Fruit fly (Drosophila melanogaster) whole organism, embryonic: Measurements from ENCODE around the gene kud.

Experiments used
- Abd-B ChIP-seq: fragments of 200-800 bp; sonication (Bioruptor generic); optimal IDR thresholded peaks from 2 replicates; lab custom pipeline; 2018; ENCODE audit warnings: missing biosample characterization, mild to moderate bottlenecking, missing genetic modification characterization, moderate library complexity
- Ada2b ChIP-seq: fragments of 200-800 bp; sonication (Bioruptor generic); IDR thresholded peaks from 2 replicates; pipeline ENCODE4 v1.3.6; 2022; ENCODE audit warnings: missing biosample characterization, missing genetic modification characterization
- Bgb ChIP-seq: fragments of 200-800 bp; sonication (Bioruptor generic); IDR thresholded peaks from 2 replicates; pipeline ENCODE4 v1.3.6; 2022; ENCODE audit warnings: missing biosample characterization, missing genetic modification characterization; ENCODE audit not compliant: partially characterized antibody
- CG10366 ChIP-seq: fragments of 200-800 bp; sonication (Bioruptor generic); IDR thresholded peaks from 2 replicates; pipeline ENCODE4 v1.3.6; 2022; ENCODE audit warnings: missing biosample characterization, missing genetic modification characterization
- CG10431 ChIP-seq: fragments of 200-800 bp; sonication (Bioruptor generic); optimal IDR thresholded peaks from 3 replicates; lab custom pipeline; 2018; ENCODE audit warnings: missing biosample characterization, mild to moderate bottlenecking, missing genetic modification characterization
- CG13287 ChIP-seq: fragments of 200-800 bp; sonication (Bioruptor generic); IDR thresholded peaks from 2 replicates; pipeline ENCODE4 v1.3.6; 2022; ENCODE audit warnings: missing biosample characterization, missing genetic modification characterization; ENCODE audit not compliant: partially characterized antibody
- CG15479 ChIP-seq: fragments of 200-800 bp; sonication (Bioruptor generic); optimal IDR thresholded peaks from 3 replicates; lab custom pipeline; 2019; ENCODE audit warnings: missing biosample characterization, mild to moderate bottlenecking, missing genetic modification characterization, moderate library complexity
- CG1647 ChIP-seq: fragments of 200-800 bp; sonication (Bioruptor generic); optimal IDR thresholded peaks from 3 replicates; lab custom pipeline; 2016; ENCODE audit warnings: missing biosample characterization, missing genetic modification characterization
- CG17359 ChIP-seq: fragments of 200-800 bp; sonication (Bioruptor generic); optimal IDR thresholded peaks from 3 replicates; lab custom pipeline; 2018; ENCODE audit warnings: missing biosample characterization, mild to moderate bottlenecking, missing genetic modification characterization, moderate library complexity
- CG18619 ChIP-seq: fragments of 200-800 bp; sonication (Bioruptor generic); optimal IDR thresholded peaks from 3 replicates; lab custom pipeline; 2017; ENCODE audit warnings: missing biosample characterization, mild to moderate bottlenecking, missing genetic modification characterization
- CG2199 ChIP-seq: fragments of 200-800 bp; sonication (Bioruptor generic); IDR thresholded peaks from 3 replicates; pipeline ENCODE4 v1.3.6; 2022; ENCODE audit warnings: missing biosample characterization, missing genetic modification characterization
- CG33213 ChIP-seq: fragments of 200-800 bp; sonication (Bioruptor generic); optimal IDR thresholded peaks from 3 replicates; lab custom pipeline; 2016; ENCODE audit warnings: missing biosample characterization, missing genetic modification characterization
- CG4820 ChIP-seq: fragments of 200-800 bp; sonication (Bioruptor generic); optimal IDR thresholded peaks from 3 replicates; lab custom pipeline; 2016; ENCODE audit warnings: missing biosample characterization, missing genetic modification characterization
- CG6689 ChIP-seq: fragments of 200-800 bp; sonication (Bioruptor generic); IDR thresholded peaks from 2 replicates; pipeline ENCODE4 v1.3.6; 2022; ENCODE audit warnings: missing biosample characterization, missing genetic modification characterization
- CG7928 ChIP-seq: fragments of 200-800 bp; sonication (Bioruptor generic); optimal IDR thresholded peaks from 2 replicates; lab custom pipeline; 2017; ENCODE audit warnings: missing biosample characterization, mild to moderate bottlenecking, missing genetic modification characterization
- CG8388 ChIP-seq: fragments of 200-800 bp; sonication (Bioruptor generic); optimal IDR thresholded peaks from 2 replicates; lab custom pipeline; 2019; ENCODE audit warnings: missing biosample characterization, mild to moderate bottlenecking, missing genetic modification characterization, moderate library complexity
- CG9817 ChIP-seq: fragments of 200-800 bp; sonication (Bioruptor generic); optimal IDR thresholded peaks from 2 replicates; lab custom pipeline; 2018; ENCODE audit warnings: missing biosample characterization, mild to moderate bottlenecking, missing genetic modification characterization, moderate library complexity
- CG9876 ChIP-seq: fragments of 200-800 bp; sonication (Bioruptor generic); optimal IDR thresholded peaks from 2 replicates; lab custom pipeline; 2016; ENCODE audit warnings: missing biosample characterization, missing genetic modification characterization
- CHES-1-like ChIP-seq: fragments of 200-800 bp; sonication (Bioruptor generic); optimal IDR thresholded peaks from 2 replicates; lab custom pipeline; 2016; ENCODE audit warnings: missing biosample characterization, missing genetic modification characterization
- D ChIP-seq, 2 experiments: fragments of 200-800 bp in 1 of 2; fragments of >200 bp in 1 of 2; sonication (Bioruptor generic) in 1 of 2; optimal IDR thresholded peaks; 2 replicates in 1 of 2; 3 replicates in 1 of 2; lab custom pipeline; 2017; ENCODE audit warnings: mild to moderate bottlenecking in 1 of 2, missing biosample characterization in 1 of 2, missing genetic modification characterization in 1 of 2, missing genetic modification reagents in 1 of 2
- Dll ChIP-seq: fragments of 200-800 bp; sonication (Bioruptor generic); IDR thresholded peaks from 4 replicates; pipeline ENCODE4 v1.3.6; 2022; ENCODE audit warnings: missing biosample characterization, missing genetic modification characterization; ENCODE audit not compliant: partially characterized antibody
- Doc3 ChIP-seq: fragments of 200-800 bp; sonication (Bioruptor generic); IDR thresholded peaks from 3 replicates; pipeline ENCODE4 v1.3.6; 2022; ENCODE audit warnings: missing biosample characterization, missing genetic modification characterization; ENCODE audit not compliant: partially characterized antibody
- Ets97D ChIP-seq: fragments of 200-800 bp; sonication (Bioruptor generic); optimal IDR thresholded peaks from 3 replicates; lab custom pipeline; 2016; ENCODE audit warnings: missing biosample characterization, missing genetic modification characterization
- GATAe ChIP-seq: fragments of 200-800 bp; sonication (Bioruptor generic); conservative IDR thresholded peaks from 2 replicates; pipeline ENCODE4 v1.3.6; 2022; ENCODE audit warnings: missing biosample characterization, missing genetic modification characterization
- HLH3B ChIP-seq: fragments of 200-800 bp; sonication (Bioruptor generic); IDR thresholded peaks from 2 replicates; pipeline ENCODE4 v1.3.6; 2022; ENCODE audit warnings: missing biosample characterization, missing genetic modification characterization
- Myb ChIP-seq: fragments of 200-800 bp; sonication (Bioruptor generic); optimal IDR thresholded peaks from 2 replicates; lab custom pipeline; 2016; ENCODE audit warnings: missing biosample characterization, missing genetic modification characterization
- Nf-YA ChIP-seq: fragments of 200-800 bp; sonication (Bioruptor generic); IDR thresholded peaks from 2 replicates; pipeline ENCODE4 v1.3.6; 2022; ENCODE audit warnings: missing biosample characterization, missing genetic modification characterization
- Nf-YB ChIP-seq: fragments of 200-800 bp; sonication (Bioruptor generic); optimal IDR thresholded peaks from 3 replicates; lab custom pipeline; 2019; ENCODE audit warnings: missing biosample characterization, mild to moderate bottlenecking, missing genetic modification characterization, moderate library complexity
- NfI ChIP-seq: fragments of 200-800 bp; sonication (Bioruptor generic); optimal IDR thresholded peaks from 3 replicates; lab custom pipeline; 2018; ENCODE audit warnings: missing biosample characterization, mild to moderate bottlenecking, missing genetic modification characterization, moderate library complexity
- Pdp1 ChIP-seq, 2 experiments: fragments of 200-800 bp; sonication (Bioruptor generic); optimal IDR thresholded peaks; 3 replicates each; lab custom pipeline; 2016; ENCODE audit warnings: missing biosample characterization in 2 of 2, missing genetic modification characterization in 2 of 2, mild to moderate bottlenecking in 1 of 2, moderate library complexity in 1 of 2
- Poxn ChIP-seq: fragments of 200-800 bp; sonication (Bioruptor generic); IDR thresholded peaks from 2 replicates; pipeline ENCODE4 v1.3.6; 2022; ENCODE audit warnings: missing biosample characterization, missing genetic modification characterization
- Ravus ChIP-seq: fragments of 200-800 bp; sonication (Bioruptor generic); IDR thresholded peaks from 2 replicates; pipeline ENCODE4 v1.3.6; 2022; ENCODE audit warnings: missing biosample characterization, missing genetic modification characterization
- amos ChIP-seq: fragments of 200-800 bp; sonication (Bioruptor generic); IDR thresholded peaks from 2 replicates; pipeline ENCODE4 v1.3.6; 2022; ENCODE audit warnings: missing biosample characterization, missing genetic modification characterization; ENCODE audit not compliant: partially characterized antibody
- btn ChIP-seq: fragments of 200-800 bp; sonication (Bioruptor generic); optimal IDR thresholded peaks from 2 replicates; lab custom pipeline; 2016; ENCODE audit warnings: missing biosample characterization, missing genetic modification characterization
- chm ChIP-seq: fragments of 200-800 bp; sonication (Bioruptor generic); IDR thresholded peaks from 2 replicates; pipeline ENCODE4 v1.3.6; 2022; ENCODE audit warnings: missing biosample characterization, missing genetic modification characterization
- croc ChIP-seq: fragments of 200-800 bp; sonication (Bioruptor generic); conservative IDR thresholded peaks from 3 replicates; pipeline ENCODE4 v1.3.6; 2022; ENCODE audit warnings: missing biosample characterization, missing genetic modification characterization
- danr ChIP-seq: fragments of 200-800 bp; sonication (Bioruptor generic); IDR thresholded peaks from 2 replicates; pipeline ENCODE4 v1.3.6; 2022; ENCODE audit warnings: missing biosample characterization, missing genetic modification characterization
- fd96Cb ChIP-seq: fragments of 200-800 bp; sonication (Bioruptor generic); optimal IDR thresholded peaks from 2 replicates; lab custom pipeline; 2018; ENCODE audit warnings: missing biosample characterization, mild to moderate bottlenecking, missing genetic modification characterization, moderate library complexity
- fru ChIP-seq: fragments of >200 bp; optimal IDR thresholded peaks from 2 replicates; lab custom pipeline; 2017
- grn ChIP-seq: fragments of 200-800 bp; sonication (Bioruptor generic); optimal IDR thresholded peaks from 3 replicates; lab custom pipeline; 2017; ENCODE audit warnings: missing biosample characterization, missing genetic modification characterization
- gsb ChIP-seq: fragments of 200-800 bp; sonication (Bioruptor generic); IDR thresholded peaks from 2 replicates; pipeline ENCODE4 v1.3.6; 2022; ENCODE audit warnings: missing biosample characterization, missing genetic modification characterization
- hbn ChIP-seq: fragments of 200-800 bp; sonication (Bioruptor generic); IDR thresholded peaks from 2 replicates; pipeline ENCODE4 v1.3.6; 2022; ENCODE audit warnings: missing biosample characterization, missing genetic modification characterization; ENCODE audit not compliant: partially characterized antibody
- lmd ChIP-seq: fragments of 200-800 bp; sonication (Bioruptor generic); IDR thresholded peaks from 2 replicates; pipeline ENCODE4 v1.3.6; 2022; ENCODE audit warnings: missing biosample characterization, missing genetic modification characterization
- p53 ChIP-seq: fragments of 200-800 bp; sonication (Bioruptor generic); optimal IDR thresholded peaks from 2 replicates; lab custom pipeline; 2016; ENCODE audit warnings: missing biosample characterization, missing genetic modification characterization
- pho ChIP-seq: fragments of 200-800 bp; sonication (Bioruptor generic); optimal IDR thresholded peaks from 2 replicates; lab custom pipeline; 2016; ENCODE audit warnings: missing biosample characterization, missing genetic modification characterization
- phol ChIP-seq: fragments of 200-800 bp; sonication (Bioruptor generic); optimal IDR thresholded peaks from 3 replicates; lab custom pipeline; 2018; ENCODE audit warnings: missing biosample characterization, mild to moderate bottlenecking, missing genetic modification characterization, moderate library complexity
- pita ChIP-seq: fragments of 200-800 bp; sonication (Bioruptor generic); optimal IDR thresholded peaks from 2 replicates; lab custom pipeline; 2017; ENCODE audit warnings: missing biosample characterization, mild to moderate bottlenecking, missing genetic modification characterization
- sd ChIP-seq: fragments of 200-800 bp; sonication (Bioruptor generic); optimal IDR thresholded peaks from 3 replicates; lab custom pipeline; 2018; ENCODE audit warnings: missing biosample characterization, mild to moderate bottlenecking, missing genetic modification characterization, moderate library complexity

Gene kud

DNA sequence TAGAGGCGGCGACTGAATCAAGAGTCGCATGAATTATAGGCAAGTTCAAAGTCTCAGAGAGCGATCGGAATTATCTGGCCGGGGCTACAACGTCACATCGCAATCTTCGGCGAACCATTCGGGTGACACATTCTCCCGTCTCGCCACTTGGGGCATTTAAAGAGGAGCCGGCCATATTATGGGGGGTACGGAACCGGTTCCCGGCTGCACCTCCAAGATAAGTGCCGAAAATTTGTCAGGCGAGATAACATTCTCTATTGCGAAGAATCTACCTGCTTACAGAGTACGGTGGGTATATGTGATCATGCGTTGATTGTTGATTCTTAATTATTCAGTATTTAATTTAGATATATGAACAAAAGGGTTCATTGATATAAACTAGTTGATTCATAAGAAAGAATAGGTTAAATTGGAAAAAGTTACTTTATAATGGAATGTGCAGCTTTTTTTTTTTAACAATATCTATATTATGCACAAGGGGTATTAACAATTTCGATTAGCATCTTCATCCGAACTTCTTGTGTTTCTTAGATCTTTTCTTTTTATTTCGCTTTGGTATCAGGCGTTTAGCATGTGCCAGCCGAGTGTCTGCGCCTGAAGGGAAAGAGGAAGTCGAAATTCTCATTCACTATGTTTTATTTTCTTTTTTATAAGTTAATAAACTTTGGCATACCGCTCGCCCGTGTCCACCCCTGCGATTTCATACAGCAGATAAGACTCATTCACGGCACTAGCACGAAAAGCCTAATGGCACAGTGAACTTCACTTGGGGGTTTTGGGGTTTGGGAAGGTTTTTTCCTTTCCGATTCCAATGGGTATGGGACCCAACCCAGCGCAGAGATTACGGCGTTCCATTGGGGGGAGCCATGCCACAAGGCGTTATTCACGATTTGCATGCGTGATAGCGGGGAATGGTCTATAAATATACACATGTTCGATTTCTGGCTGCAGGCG lies 43.0 kb downstream of the kud start (continued):
- TF ChIP-seq Pdp1 (GFP tag; optimal IDR thresholded peaks at IDR 0.05; lab: Kevin White, UChicago) (peak; percentile 13 to 27), pita (GFP tag; lab: Kevin White, UChicago) (no peak), Ets97D (GFP tag; lab: Kevin White, UChicago) (no peak), CG13287 (GFP tag; lab: Robert Waterston, UW) (no peak), GATAe (GFP tag; lab: Robert Waterston, UW) (no peak), amos (GFP tag; lab: Robert Waterston, UW) (no peak), CG4820 (GFP tag; lab: Kevin White, UChicago) (peak; percentile 50), CG6689 (GFP tag; lab: Robert Waterston, UW) (peak; percentile 71), gsb (GFP tag; lab: Robert Waterston, UW) (no peak), D (optimal IDR thresholded peaks at IDR 0.05; lab: Kevin White, UChicago) (no peak), D (GFP tag; optimal IDR thresholded peaks at IDR 0.05; lab: Kevin White, UChicago) (peak; percentile 71), sd (tag; lab: Kevin White, UChicago) (peak; percentile 83), fru (lab: Kevin White, UChicago) (no peak), CG1647 (GFP tag; lab: Kevin White, UChicago) (peak; percentile 8), Poxn (no peak), Nf-YB (GFP tag; lab: Kevin White, UChicago) (peak; percentile 44), CHES-1-like (peak; percentile 29), lmd (GFP tag; lab: Robert Waterston, UW) (peak; percentile 28), btn (no peak), pho (GFP tag; lab: Kevin White, UChicago) (no peak), CG17359 (tag; lab: Kevin White, UChicago) (peak; percentile 69), Ada2b (GFP tag; lab: Robert Waterston, UW) (peak; percentile 28; the same call in 1 of the 2 replicates), hbn (GFP tag; lab: Robert Waterston, UW) (no peak), CG7928 (GFP tag; lab: Kevin White, UChicago) (no peak), CG10366 (GFP tag; lab: Robert Waterston, UW) (no peak), croc (GFP tag; lab: Robert Waterston, UW) (peak; percentile 31; the same call in 1 of the 3 replicates), CG2199 (no peak; the same call in 2 of the 3 replicates), NfI (peak; percentile 11), CG9817 (tag; lab: Kevin White, UChicago) (no peak), Abd-B (GFP tag; lab: Kevin White, UChicago) (peak; percentile 28), phol (tag; lab: Kevin White, UChicago) (peak; percentile 70), Bgb (GFP tag; lab: Robert Waterston, UW) (no peak), danr (GFP tag; lab: Robert Waterston, UW) (no peak), CG9876 (no peak), CG15479 (no peak), chm (GFP tag; lab: Robert Waterston, UW) (no peak; the same call in 1 of the 2 replicates), HLH3B (GFP tag; lab: Robert Waterston, UW) (no peak; the same call in none of the 2 replicates), CG33213 (no peak), fd96Cb (tag; lab: Kevin White, UChicago) (peak; percentile 64), Nf-YA (GFP tag; lab: Robert Waterston, UW) (no peak), grn (peak; percentile 59), CG18619 (GFP tag; lab: Kevin White, UChicago) (peak; percentile 28), Ravus (GFP tag; lab: Robert Waterston, UW) (no peak), p53 (GFP tag; lab: Kevin White, UChicago) (no peak), Doc3 (GFP tag; lab: Robert Waterston, UW) (no peak), CG10431 (GFP tag; lab: Kevin White, UChicago) (no peak), Myb (GFP tag; lab: Kevin White, UChicago) (no peak), CG8388 (GFP tag; lab: Kevin White, UChicago) (no peak), Dll (GFP tag; lab: Robert Waterston, UW) (no peak)
